Worm (Caenorhabditis elegans): ENCODE results near the gene mig-17.
A peak's percentile ranks its signal among the peaks of the same experiment; 100 is the strongest.

DNA sequence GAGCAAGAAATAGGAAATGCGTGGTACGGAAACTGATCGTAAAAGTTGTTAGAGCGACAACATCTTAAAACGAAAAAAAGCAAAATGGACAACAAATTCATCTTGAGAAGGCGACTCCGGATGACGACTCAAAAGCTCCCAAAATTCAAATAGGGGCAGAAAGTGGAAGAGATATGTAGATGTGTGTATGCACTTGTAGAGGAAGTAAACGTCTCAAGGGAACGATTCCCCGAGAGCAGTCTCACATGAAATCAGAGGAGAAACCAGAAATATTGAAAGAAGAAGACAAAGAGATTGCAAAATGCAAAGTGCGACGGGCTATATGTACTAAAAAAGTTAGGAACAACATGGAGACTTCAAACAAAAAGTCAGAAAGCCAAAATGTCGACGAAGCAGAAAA is 3.0 kb upstream of the mig-17 start, which contains the start of gene F57B7.2:
- TF ChIP-seq snpc-4 (tag; optimal IDR thresholded peaks at IDR 0.05) (no peak), egl-27 (tag; optimal IDR thresholded peaks at IDR 0.05) (no peak), nhr-12 (tag; optimal IDR thresholded peaks at IDR 0.05) (no peak), nhr-11 (tag; optimal IDR thresholded peaks at IDR 0.05) (no peak), zag-1 (tag; optimal IDR thresholded peaks at IDR 0.05) (no peak), unc-62 (GFP tag; optimal IDR thresholded peaks at IDR 0.05) (peak; percentile 6), ztf-4 (tag; optimal IDR thresholded peaks at IDR 0.05) (no peak), ceh-9 (tag; optimal IDR thresholded peaks at IDR 0.05) (no peak), nhr-23 (tag; optimal IDR thresholded peaks at IDR 0.05) (no peak), unc-39 (tag; optimal IDR thresholded peaks at IDR 0.05) (no peak), pqm-1 (tag; optimal IDR thresholded peaks at IDR 0.05) (no peak), ceh-28 (tag; optimal IDR thresholded peaks at IDR 0.05) (no peak)
